Worm (Caenorhabditis elegans) whole organism, L3 larva: Measurements from ENCODE around the gene F14F9.5.

Experiments used
- R02D3.7 ChIP-seq: fragments of 150-350 bp; optimal IDR thresholded peaks from 2 replicates; lab custom pipeline; 2014; ENCODE audit warnings: missing biosample characterization, missing genetic modification characterization
- ZK546.5 ChIP-seq: sonication (generic microtip); optimal IDR thresholded peaks from 2 replicates; lab custom pipeline; 2017; ENCODE audit warnings: missing biosample characterization, missing genetic modification characterization
- ama-1 ChIP-seq: fragments of 150-350 bp; optimal IDR thresholded peaks from 2 replicates; lab custom pipeline; 2018
- ceh-16 ChIP-seq: sonication (generic microtip); optimal IDR thresholded peaks from 2 replicates; lab custom pipeline; 2017; ENCODE audit warnings: missing biosample characterization, missing genetic modification characterization
- ceh-9 ChIP-seq: sonication (generic microtip); optimal IDR thresholded peaks from 2 replicates; lab custom pipeline; 2018; ENCODE audit warnings: missing biosample characterization, missing genetic modification characterization
- egl-27 ChIP-seq: sonication (generic microtip); optimal IDR thresholded peaks from 4 replicates; lab custom pipeline; 2017; ENCODE audit warnings: missing biosample characterization, missing genetic modification reagents, missing genetic modification characterization
- elt-1 ChIP-seq: fragments of 150-350 bp; optimal IDR thresholded peaks from 2 replicates; lab custom pipeline; 2014; ENCODE audit warnings: missing biosample characterization, missing genetic modification characterization
- nfya-1 ChIP-seq: sonication (generic microtip); optimal IDR thresholded peaks from 2 replicates; lab custom pipeline; 2017; ENCODE audit warnings: missing genetic modification characterization, mild to moderate bottlenecking, missing compliant biosample characterization, antibody characterized with exemption, moderate library complexity; ENCODE audit not compliant: insufficient read depth
- nhr-25 ChIP-seq: sonication (generic microtip); optimal IDR thresholded peaks from 2 replicates; lab custom pipeline; 2017; ENCODE audit warnings: missing biosample characterization, missing genetic modification characterization
- snpc-4 ChIP-seq: fragments of 150-350 bp; optimal IDR thresholded peaks from 2 replicates; lab custom pipeline; 2014; ENCODE audit warnings: missing biosample characterization, missing genetic modification characterization
- unc-39 ChIP-seq: sonication (generic microtip); optimal IDR thresholded peaks from 4 replicates; lab custom pipeline; 2017; ENCODE audit warnings: missing biosample characterization, missing genetic modification characterization

DNA sequence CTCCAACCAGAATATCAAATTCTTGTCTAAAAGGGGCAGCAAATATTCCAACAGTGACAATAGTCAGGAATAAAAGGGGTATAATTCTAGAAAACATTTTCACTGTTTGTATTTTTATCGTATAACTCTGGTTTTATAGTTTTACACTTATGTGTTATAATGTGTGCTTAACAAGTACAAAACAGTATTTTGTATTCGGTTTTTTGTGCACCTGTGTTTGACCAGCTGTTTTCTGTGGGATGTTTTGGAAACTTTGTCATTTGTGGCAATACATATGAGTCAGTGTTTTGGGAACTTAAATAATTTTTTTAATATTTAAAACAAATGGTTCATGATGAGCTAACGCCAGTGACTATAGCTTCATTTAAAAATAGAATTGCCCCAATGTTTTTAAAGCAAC is 19.5 kb downstream of the F14F9.5 start, which contains the start of gene F14F9.6:
- TF ChIP-seq unc-39 (tag; lab: Kevin White, UChicago): no peak
- TF ChIP-seq ama-1: no peak
- TF ChIP-seq nfya-1: no peak
- no peak for TF ChIP-seq elt-1 (tag; lab: Kevin White, UChicago)
- no peak for TF ChIP-seq R02D3.7
- no peak for TF ChIP-seq egl-27 (tag; lab: Kevin White, UChicago)
- TF ChIP-seq ZK546.5: no peak
- no peak for TF ChIP-seq ceh-16 (tag; lab: Kevin White, UChicago)
- TF ChIP-seq ceh-9 (tag; lab: Kevin White, UChicago): no peak
- no peak for TF ChIP-seq nhr-25 (tag; lab: Kevin White, UChicago)
- TF ChIP-seq snpc-4 (tag; lab: Kevin White, UChicago): no peak
